Fruit fly (Drosophila melanogaster) whole organism, embryonic: ENCODE results near the gene PolD2.

Experiments
- ATbp ChIP-seq: fragments of 200-800 bp; sonication (Bioruptor generic); optimal IDR thresholded peaks from 2 replicates; lab custom pipeline; 2017; ENCODE audit warnings: missing biosample characterization, mild to moderate bottlenecking, missing genetic modification characterization, missing genetic modification reagents
- Abd-B ChIP-seq: fragments of 200-800 bp; sonication (Bioruptor generic); optimal IDR thresholded peaks from 2 replicates; lab custom pipeline; 2018; ENCODE audit warnings: missing biosample characterization, mild to moderate bottlenecking, missing genetic modification characterization, moderate library complexity
- Adf1 ChIP-seq: fragments of 200-800 bp; sonication (Bioruptor generic); IDR thresholded peaks from 2 replicates; pipeline ENCODE4 v1.3.6; 2022; ENCODE audit warnings: missing biosample characterization, missing genetic modification characterization
- B-H1 ChIP-seq: fragments of 200-800 bp; sonication (Bioruptor generic); IDR thresholded peaks from 3 replicates; pipeline ENCODE4 v1.3.6; 2022; ENCODE audit warnings: missing biosample characterization, missing genetic modification characterization
- BEAF-32 ChIP-seq: fragments of 200-800 bp; sonication (Bioruptor generic); optimal IDR thresholded peaks from 3 replicates; lab custom pipeline; 2017; ENCODE audit warnings: missing biosample characterization, missing genetic modification characterization, mild to moderate bottlenecking, moderate library complexity, missing genetic modification reagents
- Blimp-1 ChIP-seq: fragments of 200-800 bp; sonication (Bioruptor generic); optimal IDR thresholded peaks from 3 replicates; lab custom pipeline; 2018; ENCODE audit warnings: missing biosample characterization, missing genetic modification characterization, mild to moderate bottlenecking, moderate library complexity, missing genetic modification reagents
- CG10431 ChIP-seq: fragments of 200-800 bp; sonication (Bioruptor generic); optimal IDR thresholded peaks from 3 replicates; lab custom pipeline; 2018; ENCODE audit warnings: missing biosample characterization, mild to moderate bottlenecking, missing genetic modification characterization
- CG10565 ChIP-seq: fragments of 200-800 bp; sonication (Bioruptor generic); optimal IDR thresholded peaks from 3 replicates; lab custom pipeline; 2016; ENCODE audit warnings: missing biosample characterization, mild to moderate bottlenecking, missing genetic modification characterization
- CG1233 ChIP-seq: fragments of 200-800 bp; sonication (Bioruptor generic); optimal IDR thresholded peaks from 4 replicates; lab custom pipeline; 2018; ENCODE audit warnings: missing biosample characterization, mild to moderate bottlenecking, missing genetic modification characterization
- CG12769 ChIP-seq: fragments of 200-800 bp; sonication (Bioruptor generic); optimal IDR thresholded peaks from 2 replicates; lab custom pipeline; 2019; ENCODE audit warnings: missing biosample characterization, mild to moderate bottlenecking, missing genetic modification characterization, moderate library complexity
- CG13123 ChIP-seq: fragments of 200-800 bp; sonication (Bioruptor generic); optimal IDR thresholded peaks from 2 replicates; lab custom pipeline; 2016; ENCODE audit warnings: missing biosample characterization, missing genetic modification characterization
- CG15073 ChIP-seq: fragments of 200-800 bp; sonication (Bioruptor generic); optimal IDR thresholded peaks from 2 replicates; lab custom pipeline; 2016; ENCODE audit warnings: missing biosample characterization, missing genetic modification characterization
- CG17612 ChIP-seq: fragments of 200-800 bp; sonication (Bioruptor generic); IDR thresholded peaks from 2 replicates; pipeline ENCODE4 v1.3.6; 2022; ENCODE audit warnings: missing biosample characterization, missing genetic modification characterization
- CG17912 ChIP-seq: fragments of 200-800 bp; sonication (Bioruptor generic); optimal IDR thresholded peaks from 2 replicates; lab custom pipeline; 2018; ENCODE audit warnings: missing biosample characterization, mild to moderate bottlenecking, missing genetic modification characterization
- CG3281 ChIP-seq: fragments of 200-800 bp; sonication (Bioruptor generic); optimal IDR thresholded peaks from 3 replicates; lab custom pipeline; 2017; ENCODE audit warnings: missing biosample characterization, mild to moderate bottlenecking, missing genetic modification characterization
- CG4328 ChIP-seq: fragments of 200-800 bp; sonication (Bioruptor generic); optimal IDR thresholded peaks from 3 replicates; lab custom pipeline; 2017; ENCODE audit warnings: missing biosample characterization, missing genetic modification reagents, missing genetic modification characterization
- CG5953 ChIP-seq: fragments of 200-800 bp; sonication (Bioruptor generic); IDR thresholded peaks from 2 replicates; pipeline ENCODE4 v1.3.6; 2022; ENCODE audit warnings: missing biosample characterization, missing genetic modification characterization
- CG6175 ChIP-seq: fragments of 200-800 bp; sonication (Bioruptor generic); IDR thresholded peaks from 3 replicates; pipeline ENCODE4 v1.3.6; 2022; ENCODE audit warnings: missing biosample characterization, missing genetic modification characterization
- CG7357 ChIP-seq: fragments of 200-800 bp; sonication (Bioruptor generic); IDR thresholded peaks from 3 replicates; pipeline ENCODE4 v1.3.6; 2022; ENCODE audit warnings: missing biosample characterization, missing genetic modification characterization
- CG9437 ChIP-seq: fragments of 200-800 bp; sonication (Bioruptor generic); optimal IDR thresholded peaks from 2 replicates; lab custom pipeline; 2018; ENCODE audit warnings: missing biosample characterization, mild to moderate bottlenecking, missing genetic modification characterization
- Chrac-16 ChIP-seq: fragments of 200-800 bp; sonication (Bioruptor generic); optimal IDR thresholded peaks from 3 replicates; lab custom pipeline; 2016; ENCODE audit warnings: missing biosample characterization, missing genetic modification characterization
- D19A ChIP-seq: fragments of 200-800 bp; optimal IDR thresholded peaks from 3 replicates; lab custom pipeline; 2019; ENCODE audit warnings: missing biosample characterization, mild to moderate bottlenecking, missing genetic modification characterization, moderate library complexity
- Ets97D ChIP-seq: fragments of 200-800 bp; sonication (Bioruptor generic); optimal IDR thresholded peaks from 3 replicates; lab custom pipeline; 2016; ENCODE audit warnings: missing biosample characterization, missing genetic modification characterization
- H15 ChIP-seq: fragments of 200-800 bp; sonication (Bioruptor generic); IDR thresholded peaks from 3 replicates; pipeline ENCODE4 v1.3.6; 2022; ENCODE audit warnings: missing biosample characterization, missing genetic modification characterization
- MTF-1 ChIP-seq: fragments of 200-800 bp; sonication (Bioruptor generic); optimal IDR thresholded peaks from 2 replicates; lab custom pipeline; 2018; ENCODE audit warnings: missing biosample characterization, mild to moderate bottlenecking, missing genetic modification characterization, borderline replicate concordance
- Six4 ChIP-seq: fragments of 200-800 bp; sonication (Bioruptor generic); optimal IDR thresholded peaks from 2 replicates; lab custom pipeline; 2016; ENCODE audit warnings: missing biosample characterization, missing genetic modification characterization
- Tbp ChIP-seq: fragments of >200 bp; optimal IDR thresholded peaks from 2 replicates; lab custom pipeline; 2018; ENCODE audit warnings: missing biosample characterization, missing genetic modification characterization
- ab ChIP-seq: fragments of 200-800 bp; sonication (Bioruptor generic); optimal IDR thresholded peaks from 2 replicates; lab custom pipeline; 2016; ENCODE audit warnings: missing biosample characterization, missing genetic modification characterization
- abd-A ChIP-seq: fragments of 200-800 bp; sonication (Bioruptor generic); optimal IDR thresholded peaks from 3 replicates; lab custom pipeline; 2019; ENCODE audit warnings: missing biosample characterization, mild to moderate bottlenecking, missing genetic modification characterization, moderate library complexity
- ap ChIP-seq: fragments of 200-800 bp; sonication (Bioruptor generic); IDR thresholded peaks from 2 replicates; pipeline ENCODE4 v1.3.6; 2022; ENCODE audit warnings: missing biosample characterization, missing genetic modification characterization
- bab2 ChIP-seq: fragments of 200-800 bp; sonication (Bioruptor generic); optimal IDR thresholded peaks from 2 replicates; lab custom pipeline; 2016; ENCODE audit warnings: missing biosample characterization, missing genetic modification characterization
- chif ChIP-seq, 2 experiments: fragments of 200-800 bp; sonication (Bioruptor generic); optimal IDR thresholded peaks; 3 replicates each; lab custom pipeline; 2016; ENCODE audit warnings: missing biosample characterization in 2 of 2, missing genetic modification characterization in 2 of 2
- chinmo ChIP-seq: fragments of 200-800 bp; sonication (Bioruptor generic); IDR thresholded peaks from 4 replicates; pipeline ENCODE4 v1.3.6; 2022; ENCODE audit warnings: missing biosample characterization, missing genetic modification characterization; ENCODE audit not compliant: partially characterized antibody
- crp ChIP-seq, 2 experiments: fragments of 200-800 bp; sonication (Bioruptor generic); optimal IDR thresholded peaks; 2 replicates in 1 of 2; 3 replicates in 1 of 2; lab custom pipeline; 2017; ENCODE audit warnings: missing biosample characterization in 2 of 2, missing genetic modification characterization in 2 of 2, mild to moderate bottlenecking in 1 of 2, moderate library complexity in 1 of 2
- cwo ChIP-seq: fragments of 200-800 bp; sonication (Bioruptor generic); optimal IDR thresholded peaks from 3 replicates; lab custom pipeline; 2017; ENCODE audit warnings: missing biosample characterization, missing genetic modification characterization, mild to moderate bottlenecking, moderate library complexity, missing genetic modification reagents
- emc ChIP-seq: fragments of 200-800 bp; sonication (Bioruptor generic); optimal IDR thresholded peaks from 2 replicates; lab custom pipeline; 2016; ENCODE audit warnings: missing biosample characterization, missing genetic modification characterization
- grau ChIP-seq: fragments of 200-800 bp; optimal IDR thresholded peaks from 3 replicates; lab custom pipeline; 2019; ENCODE audit warnings: missing biosample characterization, mild to moderate bottlenecking, missing genetic modification characterization, moderate library complexity
- h ChIP-seq: fragments of >200 bp; optimal IDR thresholded peaks from 2 replicates; lab custom pipeline; 2017
- lab ChIP-seq: fragments of 200-800 bp; sonication (Bioruptor generic); optimal IDR thresholded peaks from 3 replicates; lab custom pipeline; 2017; ENCODE audit warnings: missing biosample characterization, missing genetic modification characterization, mild to moderate bottlenecking, moderate library complexity, missing genetic modification reagents
- p53 ChIP-seq: fragments of 200-800 bp; sonication (Bioruptor generic); optimal IDR thresholded peaks from 2 replicates; lab custom pipeline; 2016; ENCODE audit warnings: missing biosample characterization, missing genetic modification characterization
- pita ChIP-seq: fragments of 200-800 bp; sonication (Bioruptor generic); optimal IDR thresholded peaks from 2 replicates; lab custom pipeline; 2017; ENCODE audit warnings: missing biosample characterization, mild to moderate bottlenecking, missing genetic modification characterization
- pzg ChIP-seq: fragments of 200-800 bp; sonication (Bioruptor generic); optimal IDR thresholded peaks from 3 replicates; lab custom pipeline; 2018; ENCODE audit warnings: missing biosample characterization, mild to moderate bottlenecking, missing genetic modification characterization, moderate library complexity
- scrt ChIP-seq: fragments of 200-800 bp; sonication (Bioruptor generic); optimal IDR thresholded peaks from 2 replicates; lab custom pipeline; 2018; ENCODE audit warnings: missing biosample characterization, mild to moderate bottlenecking, missing genetic modification characterization, moderate library complexity
- sd ChIP-seq: fragments of 200-800 bp; sonication (Bioruptor generic); optimal IDR thresholded peaks from 3 replicates; lab custom pipeline; 2018; ENCODE audit warnings: missing biosample characterization, mild to moderate bottlenecking, missing genetic modification characterization, moderate library complexity
- sisA ChIP-seq: fragments of 200-800 bp; sonication (Bioruptor generic); IDR thresholded peaks from 2 replicates; pipeline ENCODE4 v1.3.6; 2022; ENCODE audit warnings: missing biosample characterization, missing genetic modification characterization
- slp2 ChIP-seq: fragments of 200-800 bp; sonication (Bioruptor generic); optimal IDR thresholded peaks from 2 replicates; lab custom pipeline; 2016; ENCODE audit warnings: missing biosample characterization, missing genetic modification characterization
- tll ChIP-seq, 2 experiments: fragments of 200-800 bp in 1 of 2; fragments of >200 bp in 1 of 2; sonication (Bioruptor generic) in 1 of 2; optimal IDR thresholded peaks; 2 replicates each; lab custom pipeline; 2017 to 2019; ENCODE audit warnings: missing biosample characterization in 2 of 2, missing genetic modification characterization in 2 of 2, mild to moderate bottlenecking in 1 of 2, moderate library complexity in 1 of 2
- toy ChIP-seq: fragments of 200-800 bp; sonication (Bioruptor generic); IDR thresholded peaks from 2 replicates; pipeline ENCODE4 v1.3.6; 2022; ENCODE audit warnings: missing biosample characterization, missing genetic modification characterization
- unpg ChIP-seq: fragments of 200-800 bp; sonication (Bioruptor generic); optimal IDR thresholded peaks from 3 replicates; lab custom pipeline; 2018; ENCODE audit warnings: missing biosample characterization, mild to moderate bottlenecking, missing genetic modification characterization, moderate library complexity
- vvl ChIP-seq: fragments of 200-800 bp; sonication (Bioruptor generic); IDR thresholded peaks from 2 replicates; pipeline ENCODE4 v1.3.6; 2022; ENCODE audit warnings: missing biosample characterization, missing genetic modification characterization
- z ChIP-seq: fragments of 200-800 bp; sonication (Bioruptor generic); IDR thresholded peaks from 3 replicates; pipeline ENCODE4 v1.3.6; 2022; ENCODE audit warnings: missing biosample characterization, missing genetic modification characterization

The PolD2 gene

DNA sequence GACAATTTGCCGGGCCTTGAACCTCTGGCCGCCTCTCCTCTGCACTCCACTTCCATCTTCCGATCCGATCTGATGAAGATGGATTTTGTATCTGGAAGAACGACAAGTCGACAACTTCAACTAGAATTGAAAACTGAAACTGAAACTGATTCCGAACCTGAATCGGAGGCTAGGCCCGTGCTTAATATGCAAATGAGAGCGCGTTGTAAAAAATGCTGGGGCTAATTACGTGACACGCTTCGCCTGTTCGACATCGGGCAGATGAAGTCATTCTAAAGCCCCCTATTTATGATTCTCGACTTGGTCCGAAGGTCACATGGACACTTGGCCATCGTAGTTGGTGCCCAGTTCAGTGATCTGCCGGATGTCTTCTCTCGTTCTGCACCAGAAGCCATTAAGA is 41.2 kb downstream of the PolD2 start:
- no peak for TF ChIP-seq D19A (tag; lab: Kevin White, UChicago)
- no peak for TF ChIP-seq p53 (GFP tag; lab: Kevin White, UChicago)
- TF ChIP-seq z = 0 out of 3 replicates have a peak, but pooled peaks have one; percentile 12
- no peak for TF ChIP-seq CG17912 (GFP tag; lab: Kevin White, UChicago)
- TF ChIP-seq grau = no peak
- TF ChIP-seq scrt (GFP tag; lab: Kevin White, UChicago) = no peak
- TF ChIP-seq ap = no peak
- TF ChIP-seq Abd-B (GFP tag; lab: Kevin White, UChicago) = no peak
- no peak for TF ChIP-seq CG9437 (GFP tag; lab: Kevin White, UChicago)
- no peak for TF ChIP-seq CG7357 (GFP tag; lab: Robert Waterston, UW)
- TF ChIP-seq chif (GFP tag; optimal IDR thresholded peaks at IDR 0.05; lab: Kevin White, UChicago) = no peak
- no peak for TF ChIP-seq B-H1 (GFP tag; lab: Robert Waterston, UW)
- TF ChIP-seq unpg = no peak
- no peak for TF ChIP-seq CG17612 (GFP tag; lab: Robert Waterston, UW)
- TF ChIP-seq bab2 (GFP tag; lab: Kevin White, UChicago) = no peak
- TF ChIP-seq CG3281 = no peak
- TF ChIP-seq CG1233 (GFP tag; lab: Kevin White, UChicago) = no peak
- TF ChIP-seq lab (GFP tag; lab: Kevin White, UChicago) = no peak
- no peak for TF ChIP-seq Chrac-16 (GFP tag; lab: Kevin White, UChicago)
- TF ChIP-seq CG12769 (tag; lab: Kevin White, UChicago) = peak; percentile 26
- no peak for TF ChIP-seq tll (GFP tag; optimal IDR thresholded peaks at IDR 0.05; lab: Kevin White, UChicago)
- no peak for TF ChIP-seq emc (GFP tag; lab: Kevin White, UChicago)
- no peak for TF ChIP-seq slp2
- no peak for TF ChIP-seq CG4328 (GFP tag; lab: Kevin White, UChicago)
- TF ChIP-seq Adf1 (GFP tag; lab: Robert Waterston, UW) = no peak
- TF ChIP-seq sisA = no peak
- no peak for TF ChIP-seq h (lab: Kevin White, UChicago)
- no peak for TF ChIP-seq MTF-1 (GFP tag; lab: Kevin White, UChicago)
- TF ChIP-seq CG5953 (GFP tag; lab: Robert Waterston, UW) = no peak
- TF ChIP-seq Six4 (GFP tag; lab: Kevin White, UChicago) = no peak
- no peak for TF ChIP-seq crp (GFP tag; optimal IDR thresholded peaks at IDR 0.05; lab: Kevin White, UChicago)
- TF ChIP-seq CG10431 (GFP tag; lab: Kevin White, UChicago) = no peak
- no peak for TF ChIP-seq BEAF-32 (GFP tag; lab: Kevin White, UChicago)
- no peak for TF ChIP-seq CG15073 (GFP tag; lab: Kevin White, UChicago)
- no peak for TF ChIP-seq CG10565 (GFP tag; lab: Kevin White, UChicago)
- TF ChIP-seq Blimp-1 (GFP tag; lab: Kevin White, UChicago) = peak; percentile 1
- no peak for TF ChIP-seq ab (GFP tag; lab: Kevin White, UChicago)
- TF ChIP-seq cwo (GFP tag; lab: Kevin White, UChicago) = peak; percentile 3
- TF ChIP-seq abd-A (tag; lab: Kevin White, UChicago) = peak; percentile 50
- peak; percentile 82; the same call in 3 of the 4 replicates for TF ChIP-seq chinmo
- peak; percentile 16 for TF ChIP-seq sd (tag; lab: Kevin White, UChicago)
- no peak for TF ChIP-seq CG13123 (GFP tag; lab: Kevin White, UChicago)
- TF ChIP-seq Tbp (GFP tag; lab: Kevin White, UChicago) = no peak
- no peak for TF ChIP-seq pzg (GFP tag; lab: Kevin White, UChicago)
- 0 out of 2 replicates have a peak, but pooled peaks have one; percentile 18 for TF ChIP-seq vvl
- TF ChIP-seq Ets97D (GFP tag; lab: Kevin White, UChicago) = no peak
- TF ChIP-seq H15 (GFP tag; lab: Robert Waterston, UW) = no peak
- TF ChIP-seq pita (GFP tag; lab: Kevin White, UChicago) = no peak
- no peak for TF ChIP-seq toy (GFP tag; lab: Robert Waterston, UW)
- TF ChIP-seq CG6175 (GFP tag; lab: Robert Waterston, UW) = no peak
- TF ChIP-seq ATbp (GFP tag; lab: Kevin White, UChicago) = no peak
